Fruit fly (Drosophila melanogaster): ENCODE measurements around the gene CG5078.

Gene CG5078

DNA sequence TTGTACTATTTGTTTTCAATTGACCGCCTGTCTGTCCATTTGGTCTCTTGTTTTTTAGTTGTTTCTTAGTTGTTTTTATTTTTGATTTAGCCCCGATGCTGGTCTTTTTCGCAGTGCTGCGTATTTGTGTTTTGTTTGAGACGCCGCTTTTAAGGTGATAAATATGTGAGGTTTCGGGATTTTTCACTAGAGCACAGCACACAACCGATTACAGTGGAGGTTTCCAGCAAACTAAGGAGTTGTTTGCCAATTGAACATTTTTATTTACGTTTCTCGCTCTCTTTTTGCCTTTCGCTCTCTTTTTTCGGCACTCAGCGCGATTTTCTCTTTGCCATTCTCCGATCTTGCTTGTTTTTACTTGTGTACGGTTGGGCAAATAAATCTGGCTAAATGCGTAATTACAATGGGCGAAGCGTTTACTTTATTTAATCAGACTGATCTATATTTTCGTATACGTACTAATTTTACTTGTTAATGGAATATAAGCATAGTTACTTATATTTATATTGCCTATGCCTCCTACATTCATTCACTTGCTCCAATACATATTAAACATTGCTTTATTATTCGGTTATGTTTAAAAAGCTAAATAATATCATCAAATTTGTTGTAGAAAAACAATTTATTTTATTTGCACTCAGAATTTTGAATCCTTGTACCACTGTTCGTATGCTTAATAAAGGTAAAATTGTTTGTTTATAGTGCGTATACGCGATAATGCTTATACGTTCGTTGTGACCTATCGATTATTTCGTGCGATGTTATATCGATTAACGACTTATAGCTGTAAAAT is 34.5 kb downstream of the CG5078 start, which contains the start of gene Rcd2:
Rcd2 (minus strand) TSS at position 236 of the 793 bp plus-strand sequence.
- TF ChIP-seq CG8632 (GFP tag; optimal IDR thresholded peaks at IDR 0.05) (peak; percentile 85), Met (GFP tag; optimal IDR thresholded peaks at IDR 0.05) (peak; percentile 84), CG10669 (GFP tag; optimal IDR thresholded peaks at IDR 0.05) (peak; percentile 70), Blimp-1 (GFP tag; optimal IDR thresholded peaks at IDR 0.05) (peak; percentile 49), Ets21C (GFP tag; optimal IDR thresholded peaks at IDR 0.05) (peak; percentile 51), fd85E (GFP tag; optimal IDR thresholded peaks at IDR 0.05) (peak; percentile 64), acj6 (GFP tag; optimal IDR thresholded peaks at IDR 0.05) (peak; percentile 79), CG31627 (GFP tag; optimal IDR thresholded peaks at IDR 0.05) (peak; percentile 43), CG16779 (tag; optimal IDR thresholded peaks at IDR 0.05) (peak; percentile 84), CG1621 (tag; optimal IDR thresholded peaks at IDR 0.05) (peak; percentile 74), CG15336 (GFP tag; IDR thresholded peaks at IDR 0.05) (peak; percentile 90), vri (GFP tag; optimal IDR thresholded peaks at IDR 0.05) (peak; percentile 69), CG6854 (GFP tag; optimal IDR thresholded peaks at IDR 0.05) (peak; percentile 6), Eip93F (GFP tag; optimal IDR thresholded peaks at IDR 0.05) (no peak), CG6808 (GFP tag; optimal IDR thresholded peaks at IDR 0.05) (peak; percentile 61), pdm3 (GFP tag; optimal IDR thresholded peaks at IDR 0.05) (peak; percentile 74), salr (GFP tag; optimal IDR thresholded peaks at IDR 0.05) (peak in 1 of 2 experiments; percentile 56), Eip75B (GFP tag; optimal IDR thresholded peaks at IDR 0.05) (peak; percentile 84), CG11762 (GFP tag; optimal IDR thresholded peaks at IDR 0.05; ENCODE audit: insufficient read depth) (peak; percentile 49), CG6276 (GFP tag; optimal IDR thresholded peaks at IDR 0.05) (peak; percentile 86), Sox15 (GFP tag; optimal IDR thresholded peaks at IDR 0.05) (peak; percentile 26), CG6163 (GFP tag; IDR thresholded peaks at IDR 0.05) (peak; percentile 75; the same call in 2 of the 3 replicates), achi (GFP tag; optimal IDR thresholded peaks at IDR 0.05) (peak; percentile 85), svp (GFP tag) (peak; percentile 94), fd59A (GFP tag; optimal IDR thresholded peaks at IDR 0.05) (peak; percentile 27), Hr4 (GFP tag; optimal IDR thresholded peaks at IDR 0.05) (peak; percentile 87), Gug (GFP tag; IDR thresholded peaks at IDR 0.05) (peak; percentile 75), CG32006 (GFP tag; optimal IDR thresholded peaks at IDR 0.05) (peak; percentile 86), CG11902 (GFP tag; optimal IDR thresholded peaks at IDR 0.05) (peak; percentile 31), Ets96B (tag; optimal IDR thresholded peaks at IDR 0.05) (peak; percentile 81), Eip78C (GFP tag) (peak; percentile 93), spab (GFP tag; optimal IDR thresholded peaks at IDR 0.05) (peak; percentile 53), Sox14 (GFP tag; optimal IDR thresholded peaks at IDR 0.05) (peak; percentile 78), CG7368 (GFP tag; optimal IDR thresholded peaks at IDR 0.05) (peak; percentile 55), eg (GFP tag; IDR thresholded peaks at IDR 0.05) (peak; percentile 79), CG4318 (GFP tag; optimal IDR thresholded peaks at IDR 0.05) (peak; percentile 65), dsx (GFP tag; optimal IDR thresholded peaks at IDR 0.05; ENCODE audit: poor library complexity, severe bottlenecking) (peak; percentile 76), CG10631 (GFP tag; optimal IDR thresholded peaks at IDR 0.05) (peak; percentile 71), Hr39 (GFP tag; optimal IDR thresholded peaks at IDR 0.05) (peak; percentile 55), lz (GFP tag; optimal IDR thresholded peaks at IDR 0.05) (peak; percentile 76), Lpt (GFP tag; optimal IDR thresholded peaks at IDR 0.05) (peak; percentile 62), dac (GFP tag; optimal IDR thresholded peaks at IDR 0.05) (no peak), Hr38 (GFP tag; optimal IDR thresholded peaks at IDR 0.05) (no peak), esn (GFP tag; optimal IDR thresholded peaks at IDR 0.05) (peak; percentile 83), ss (GFP tag; optimal IDR thresholded peaks at IDR 0.05) (peak; percentile 52 to 82), CG6792 (GFP tag; optimal IDR thresholded peaks at IDR 0.05) (peak; percentile 66), cyc (GFP tag; optimal IDR thresholded peaks at IDR 0.05) (peak; percentile 59), fkh (GFP tag; optimal IDR thresholded peaks at IDR 0.05) (peak; percentile 94), CG34406 (GFP tag; optimal IDR thresholded peaks at IDR 0.05) (peak; percentile 85), net (GFP tag; optimal IDR thresholded peaks at IDR 0.05) (peak; percentile 87)
